Worm (Caenorhabditis elegans) whole organism, L3 larva: ENCODE results near the gene ztf-9.

Experiments
- R02D3.7 ChIP-seq: fragments of 150-350 bp; optimal IDR thresholded peaks from 2 replicates; lab custom pipeline; 2014; ENCODE audit warnings: missing biosample characterization, missing genetic modification characterization
- ZK546.5 ChIP-seq: sonication (generic microtip); optimal IDR thresholded peaks from 2 replicates; lab custom pipeline; 2017; ENCODE audit warnings: missing biosample characterization, missing genetic modification characterization
- aly-2 ChIP-seq: fragments of 150-350 bp; optimal IDR thresholded peaks from 2 replicates; lab custom pipeline; 2014; ENCODE audit warnings: missing biosample characterization, missing genetic modification characterization
- ama-1 ChIP-seq: fragments of 150-350 bp; optimal IDR thresholded peaks from 2 replicates; lab custom pipeline; 2018
- ceh-16 ChIP-seq: sonication (generic microtip); optimal IDR thresholded peaks from 2 replicates; lab custom pipeline; 2017; ENCODE audit warnings: missing biosample characterization, missing genetic modification characterization
- ceh-28 ChIP-seq: fragments of 150-350 bp; optimal IDR thresholded peaks from 2 replicates; lab custom pipeline; 2014; ENCODE audit warnings: missing biosample characterization, missing genetic modification reagents, missing genetic modification characterization
- ceh-9 ChIP-seq: sonication (generic microtip); optimal IDR thresholded peaks from 2 replicates; lab custom pipeline; 2018; ENCODE audit warnings: missing biosample characterization, missing genetic modification characterization
- daf-12 ChIP-seq: fragments of 150-350 bp; optimal IDR thresholded peaks from 2 replicates; lab custom pipeline; 2014; ENCODE audit warnings: missing biosample characterization, missing genetic modification reagents, missing genetic modification characterization
- egl-27 ChIP-seq: sonication (generic microtip); optimal IDR thresholded peaks from 4 replicates; lab custom pipeline; 2017; ENCODE audit warnings: missing biosample characterization, missing genetic modification reagents, missing genetic modification characterization
- egl-5 ChIP-seq: fragments of 150-350 bp; optimal IDR thresholded peaks from 2 replicates; lab custom pipeline; 2017; ENCODE audit warnings: missing biosample characterization, missing genetic modification reagents, missing genetic modification characterization, inconsistent platforms
- elt-1 ChIP-seq: fragments of 150-350 bp; optimal IDR thresholded peaks from 2 replicates; lab custom pipeline; 2014; ENCODE audit warnings: missing biosample characterization, missing genetic modification characterization
- elt-2 ChIP-seq: sonication (generic microtip); optimal IDR thresholded peaks from 2 replicates; lab custom pipeline; 2016; ENCODE audit warnings: missing genetic modification reagents, mild to moderate bottlenecking, missing genetic modification characterization, missing compliant biosample characterization
- eor-1 ChIP-seq, 2 experiments: fragments of 150-350 bp; optimal IDR thresholded peaks; 2 replicates each; lab custom pipeline; 2014 to 2018; ENCODE audit warnings: missing biosample characterization in 2 of 2, missing genetic modification characterization in 2 of 2
- fkh-10 ChIP-seq: sonication (generic microtip); optimal IDR thresholded peaks from 2 replicates; lab custom pipeline; 2017; ENCODE audit warnings: missing biosample characterization, missing genetic modification reagents, missing genetic modification characterization
- fkh-2 ChIP-seq: fragments of 150-350 bp; optimal IDR thresholded peaks from 2 replicates; lab custom pipeline; 2014; ENCODE audit warnings: missing biosample characterization, missing genetic modification reagents, missing genetic modification characterization
- fos-1 ChIP-seq: fragments of 150-350 bp; optimal IDR thresholded peaks from 2 replicates; lab custom pipeline; 2014; ENCODE audit warnings: missing biosample characterization, missing genetic modification characterization
- lin-15B ChIP-seq: fragments of 150-350 bp; optimal IDR thresholded peaks from 2 replicates; lab custom pipeline; 2014; ENCODE audit warnings: missing biosample characterization, missing genetic modification characterization
- lin-39 ChIP-seq: fragments of 150-350 bp; optimal IDR thresholded peaks from 2 replicates; lab custom pipeline; 2018; ENCODE audit warnings: missing biosample characterization, missing genetic modification reagents, missing genetic modification characterization
- lsy-12 ChIP-seq: sonication (generic microtip); optimal IDR thresholded peaks from 2 replicates; lab custom pipeline; 2016; ENCODE audit warnings: mild to moderate bottlenecking, missing genetic modification characterization, missing compliant biosample characterization
- mml-1 ChIP-seq: fragments of 150-350 bp; sonication (generic microtip); optimal IDR thresholded peaks from 3 replicates; lab custom pipeline; 2014; ENCODE audit warnings: missing biosample characterization, missing genetic modification characterization
- nfya-1 ChIP-seq: sonication (generic microtip); optimal IDR thresholded peaks from 2 replicates; lab custom pipeline; 2017; ENCODE audit warnings: missing genetic modification characterization, mild to moderate bottlenecking, missing compliant biosample characterization, antibody characterized with exemption, moderate library complexity; ENCODE audit not compliant: insufficient read depth
- nhr-11 ChIP-seq: fragments of 150-350 bp; optimal IDR thresholded peaks from 2 replicates; lab custom pipeline; 2014; ENCODE audit warnings: missing biosample characterization, missing genetic modification characterization
- nhr-23 ChIP-seq: fragments of 150-350 bp; optimal IDR thresholded peaks from 2 replicates; lab custom pipeline; 2014; ENCODE audit warnings: missing biosample characterization, missing genetic modification reagents, missing genetic modification characterization
- nhr-25 ChIP-seq: sonication (generic microtip); optimal IDR thresholded peaks from 2 replicates; lab custom pipeline; 2017; ENCODE audit warnings: missing biosample characterization, missing genetic modification characterization
- nhr-43 ChIP-seq: sonication (generic microtip); optimal IDR thresholded peaks from 2 replicates; lab custom pipeline; 2016; ENCODE audit warnings: mild to moderate bottlenecking, missing genetic modification characterization, missing compliant biosample characterization; ENCODE audit not compliant: poor library complexity, severe bottlenecking
- nhr-76 ChIP-seq: fragments of 150-350 bp; sonication (generic microtip); optimal IDR thresholded peaks from 5 replicates; lab custom pipeline; 2014; ENCODE audit warnings: missing biosample characterization, missing genetic modification characterization
- nhr-77 ChIP-seq: fragments of 150-350 bp; optimal IDR thresholded peaks from 2 replicates; lab custom pipeline; 2014; ENCODE audit warnings: missing biosample characterization, missing genetic modification characterization
- pha-4 ChIP-seq: fragments of 150-350 bp; optimal IDR thresholded peaks from 2 replicates; lab custom pipeline; 2014; ENCODE audit warnings: missing biosample characterization, missing genetic modification reagents, missing genetic modification characterization
- pqm-1 ChIP-seq: fragments of 150-350 bp; optimal IDR thresholded peaks from 2 replicates; lab custom pipeline; 2017; ENCODE audit warnings: missing biosample characterization, missing genetic modification characterization, inconsistent platforms
- sea-2 ChIP-seq: fragments of 150-350 bp; sonication (generic microtip); optimal IDR thresholded peaks from 4 replicates; lab custom pipeline; 2014; ENCODE audit warnings: missing biosample characterization, missing genetic modification reagents, missing genetic modification characterization
- snpc-4 ChIP-seq: fragments of 150-350 bp; optimal IDR thresholded peaks from 2 replicates; lab custom pipeline; 2014; ENCODE audit warnings: missing biosample characterization, missing genetic modification characterization
- tbx-2 ChIP-seq: sonication (generic microtip); optimal IDR thresholded peaks from 2 replicates; lab custom pipeline; 2016; ENCODE audit warnings: mild to moderate bottlenecking, missing genetic modification characterization, missing compliant biosample characterization
- unc-39 ChIP-seq: sonication (generic microtip); optimal IDR thresholded peaks from 4 replicates; lab custom pipeline; 2017; ENCODE audit warnings: missing biosample characterization, missing genetic modification characterization
- unc-62 ChIP-seq: fragments of 150-350 bp; sonication (generic microtip); optimal IDR thresholded peaks from 4 replicates; lab custom pipeline; 2014; ENCODE audit warnings: missing biosample characterization, missing genetic modification reagents, missing genetic modification characterization
- zag-1 ChIP-seq: fragments of 150-350 bp; optimal IDR thresholded peaks from 2 replicates; lab custom pipeline; 2014; ENCODE audit warnings: missing biosample characterization, missing genetic modification characterization
- ztf-4 ChIP-seq: fragments of 150-350 bp; optimal IDR thresholded peaks from 2 replicates; lab custom pipeline; 2014; ENCODE audit warnings: missing biosample characterization, missing genetic modification characterization

The ztf-9 gene

DNA sequence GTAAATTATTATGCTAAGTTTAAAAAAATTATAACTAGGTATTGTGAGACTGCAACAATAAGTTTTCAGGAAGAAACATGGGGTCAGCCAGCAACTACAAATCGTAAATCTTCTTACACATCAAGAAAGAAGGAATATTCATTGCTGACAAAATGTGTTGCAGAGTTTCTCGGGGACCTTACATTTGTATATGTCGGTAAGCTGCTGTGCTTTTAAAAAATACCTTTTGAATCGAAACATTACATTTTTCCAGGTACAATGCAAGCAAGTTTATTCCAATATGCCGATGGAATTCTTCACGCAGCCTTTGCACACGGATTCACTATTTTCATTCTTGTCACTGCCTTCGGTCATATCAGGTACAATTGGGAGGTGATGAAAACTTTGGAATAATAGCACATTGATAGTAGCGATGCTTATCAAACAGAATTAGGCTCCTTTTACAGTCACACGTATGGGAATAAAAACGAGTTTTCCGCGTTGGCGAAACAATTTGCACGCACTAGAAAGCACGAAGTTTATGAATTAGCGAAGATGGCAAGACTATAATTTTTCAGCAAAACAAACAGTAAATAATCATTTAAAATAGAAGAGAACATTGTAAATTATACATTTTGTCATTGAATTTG is 46.2 kb upstream of the ztf-9 start:
- TF ChIP-seq pqm-1 (peak; percentile 47), elt-2 (tag; lab: Kevin White, UChicago) (peak; percentile 70), ztf-4 (no peak)

DNA sequence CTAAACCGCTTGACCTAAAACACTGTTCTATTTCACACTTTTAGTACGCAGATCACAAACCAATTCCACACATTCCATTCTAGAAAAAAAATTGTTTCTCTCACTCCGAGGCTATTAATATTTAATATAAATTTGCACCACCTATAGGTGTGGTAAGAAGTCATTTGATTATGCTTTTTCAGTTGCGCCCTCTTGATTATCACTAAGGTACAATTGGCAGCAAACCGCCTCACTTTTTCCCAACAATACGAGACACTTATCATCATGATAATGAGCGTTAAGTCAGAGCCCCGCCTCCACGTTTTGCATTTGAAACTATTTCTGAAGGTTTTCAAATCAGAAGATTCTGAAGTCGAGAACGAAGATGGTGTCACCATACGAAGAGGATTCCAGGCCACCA is 45.3 kb upstream of the ztf-9 start, which contains the start of gene aqp-4:
aqp-4 (plus strand) TSS at position 270 of the 400 bp plus-strand sequence.
- TF ChIP-seq pha-4 (no peak), sea-2 (no peak), elt-1 (tag; lab: Kevin White, UChicago) (no peak), nhr-43 (tag; lab: Kevin White, UChicago) (no peak), elt-2 (tag; lab: Kevin White, UChicago) (peak; percentile 66), unc-39 (tag; lab: Kevin White, UChicago) (no peak), fos-1 (tag; lab: Kevin White, UChicago) (no peak), ceh-16 (tag; lab: Kevin White, UChicago) (no peak)

DNA sequence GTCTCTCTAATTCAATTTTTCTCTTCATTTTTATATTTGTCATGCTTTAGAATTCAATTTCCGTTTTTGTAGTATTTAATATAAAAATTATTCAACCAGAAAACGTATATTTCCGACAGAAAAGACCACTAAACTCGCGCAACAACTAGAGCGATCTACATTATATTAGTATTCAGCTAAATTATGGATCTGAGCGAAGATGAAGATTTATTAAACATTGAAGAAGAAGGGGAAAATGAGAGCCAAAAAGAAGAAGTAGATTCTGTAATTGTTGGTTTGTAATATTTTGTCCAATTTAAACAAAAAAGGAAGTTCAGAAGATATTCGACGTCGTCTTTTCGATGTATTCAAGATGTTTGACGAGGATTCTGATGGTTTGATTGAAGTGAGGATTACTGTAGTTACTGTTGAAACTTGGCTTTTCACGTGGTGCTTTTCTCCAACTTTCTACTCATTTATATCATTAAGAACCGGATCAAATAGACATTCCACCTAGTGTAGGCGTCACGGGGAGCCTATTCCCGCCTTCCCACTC is 42.0 kb upstream of the ztf-9 start, which contains the start of gene cal-7:
cal-7 (plus strand) TSS at position 184 of the 535 bp plus-strand sequence.
- TF ChIP-seq nhr-11 (tag; lab: Kevin White, UChicago) (no peak), lin-15B (tag; lab: Kevin White, UChicago) (no peak), lsy-12 (tag; lab: Kevin White, UChicago) (peak; percentile 12), tbx-2 (tag; lab: Kevin White, UChicago) (peak; percentile 27), ama-1 (lab: Kevin White, UChicago) (peak; percentile 46), sea-2 (no peak), fkh-10 (GFP tag; lab: Kevin White, UChicago) (peak; percentile 1), elt-2 (tag; lab: Kevin White, UChicago) (no peak), R02D3.7 (tag; lab: Kevin White, UChicago) (no peak), ceh-28 (tag; lab: Kevin White, UChicago) (peak; percentile 30), fkh-2 (no peak), egl-5 (tag; lab: Kevin White, UChicago) (no peak), unc-62 (no peak), nhr-25 (tag; lab: Kevin White, UChicago) (no peak), daf-12 (tag; lab: Kevin White, UChicago) (no peak), nhr-76 (tag; lab: Kevin White, UChicago) (no peak), pha-4 (peak; percentile 1), nhr-23 (no peak)
- TF ChIP-seq, all 47 proteins: peak for 6

DNA sequence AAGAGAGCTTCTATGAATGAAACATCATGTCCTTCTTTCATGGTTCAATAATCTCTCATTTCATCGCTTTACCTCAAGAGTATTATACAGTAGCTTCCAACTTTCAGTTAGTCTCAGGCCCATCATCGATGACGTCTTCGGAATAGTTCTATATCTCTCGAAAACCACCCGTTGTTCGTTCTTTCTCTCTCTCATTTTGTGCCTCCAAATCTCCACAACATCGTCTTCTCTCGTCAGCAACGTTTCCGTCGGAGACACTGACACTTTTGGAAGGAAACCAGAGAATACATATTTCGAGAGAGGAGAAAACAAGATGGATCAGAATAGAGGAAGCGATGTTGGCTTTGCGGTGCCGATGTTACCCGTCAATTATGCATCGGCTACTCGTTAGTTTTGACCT is 39.9 kb upstream of the ztf-9 start:
- TF ChIP-seq mml-1 (tag; lab: Kevin White, UChicago) (no peak), fos-1 (tag; lab: Kevin White, UChicago) (no peak), ama-1 (lab: Kevin White, UChicago) (peak; percentile 78), daf-12 (tag; lab: Kevin White, UChicago) (no peak), elt-2 (tag; lab: Kevin White, UChicago) (no peak), nhr-25 (tag; lab: Kevin White, UChicago) (peak; percentile 5), ZK546.5 (tag; lab: Kevin White, UChicago) (no peak), snpc-4 (tag; lab: Kevin White, UChicago) (peak; percentile 3), lin-39 (tag; lab: Kevin White, UChicago) (peak; percentile 64), nfya-1 (tag; lab: Kevin White, UChicago) (peak; percentile 33), zag-1 (tag; lab: Kevin White, UChicago) (no peak), ceh-9 (tag; lab: Kevin White, UChicago) (no peak), pqm-1 (no peak), tbx-2 (tag; lab: Kevin White, UChicago) (no peak), nhr-77 (tag; lab: Kevin White, UChicago) (no peak), pha-4 (no peak), egl-27 (no peak), unc-62 (peak; percentile 8), eor-1 (tag; optimal IDR thresholded peaks at IDR 0.05; lab: Kevin White, UChicago) (no peak), aly-2 (no peak)
